Worm (Caenorhabditis elegans): ENCODE results near the gene Y41G9A.10.

DNA sequence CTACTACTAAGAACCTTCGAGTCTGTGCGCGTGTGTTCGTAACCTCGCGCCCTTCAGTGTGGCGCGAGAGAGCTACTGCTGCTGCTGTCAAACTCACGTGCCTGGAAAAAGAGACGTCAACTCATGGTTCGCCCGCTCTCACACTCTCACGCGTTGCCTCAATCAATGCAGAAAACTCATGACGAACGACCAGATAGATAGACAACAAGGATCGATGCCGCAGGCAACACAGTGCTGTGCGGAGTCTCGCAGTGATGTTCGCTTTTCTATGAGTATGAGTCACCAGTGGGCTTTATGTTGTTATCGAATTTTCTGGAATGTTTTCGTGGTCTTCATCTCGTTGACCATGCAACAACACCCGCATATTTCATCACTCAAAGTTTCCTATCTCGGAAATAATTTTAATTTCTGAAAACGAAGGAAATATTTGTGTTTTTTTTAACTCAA, 25.2 kb upstream of the Y41G9A.10 start:
- TF ChIP-seq ces-1 (GFP tag; optimal IDR thresholded peaks at IDR 0.05), result no peak
- no peak for TF ChIP-seq unc-62 (GFP tag; optimal IDR thresholded peaks at IDR 0.05)
- no peak for TF ChIP-seq lin-15B (tag; optimal IDR thresholded peaks at IDR 0.05)
